Fruit fly (Drosophila melanogaster) whole organism, wandering third instar larva: ENCODE measurements around the gene Boh1.

ENCODE experiments used
- Abd-B ChIP-seq: fragments of >200 bp; optimal IDR thresholded peaks from 2 replicates; lab custom pipeline; 2017; ENCODE audit warnings: missing biosample characterization, missing genetic modification characterization
- CG32264 ChIP-seq: fragments of 200-800 bp; sonication (Bioruptor generic); optimal IDR thresholded peaks from 2 replicates; lab custom pipeline; 2016; ENCODE audit warnings: missing biosample characterization, missing genetic modification characterization
- CG9705 ChIP-seq: fragments of 200-800 bp; sonication (Bioruptor generic); optimal IDR thresholded peaks from 2 replicates; lab custom pipeline; 2018; ENCODE audit warnings: missing biosample characterization, mild to moderate bottlenecking, missing genetic modification characterization
- CrebA ChIP-seq: fragments of 200-800 bp; sonication (Bioruptor generic); optimal IDR thresholded peaks from 2 replicates; lab custom pipeline; 2016; ENCODE audit warnings: missing biosample characterization, mild to moderate bottlenecking, missing genetic modification characterization, borderline replicate concordance
- Dfd ChIP-seq: fragments of >200 bp; optimal IDR thresholded peaks from 2 replicates; lab custom pipeline; 2017; ENCODE audit warnings: missing biosample characterization, missing genetic modification characterization
- Dif ChIP-seq: fragments of 200-275, 200-300 bp; sonication (Bioruptor generic); optimal IDR thresholded peaks from 2 replicates; lab custom pipeline; 2018; ENCODE audit warnings: missing biosample characterization, missing genetic modification characterization; ENCODE audit not compliant: partially characterized antibody
- GATAd ChIP-seq: sonication (Bioruptor generic); optimal IDR thresholded peaks from 2 replicates; lab custom pipeline; 2016; ENCODE audit warnings: missing biosample characterization, missing genetic modification characterization
- HLH106 ChIP-seq: fragments of 200-800 bp; optimal IDR thresholded peaks from 3 replicates; lab custom pipeline; 2019; ENCODE audit warnings: missing biosample characterization, mild to moderate bottlenecking, missing genetic modification characterization, moderate library complexity
- Hnf4 ChIP-seq: fragments of 200-800 bp; sonication (Bioruptor generic); optimal IDR thresholded peaks from 2 replicates; lab custom pipeline; 2016; ENCODE audit warnings: missing biosample characterization, mild to moderate bottlenecking, missing genetic modification characterization
- Hr78 ChIP-seq: fragments of >200 bp; optimal IDR thresholded peaks from 2 replicates; lab custom pipeline; 2017; ENCODE audit warnings: missing biosample characterization, missing genetic modification characterization
- Hr83 ChIP-seq: fragments of 200-300 bp; sonication (Bioruptor generic); optimal IDR thresholded peaks from 2 replicates; lab custom pipeline; 2016; ENCODE audit warnings: missing biosample characterization, mild to moderate bottlenecking, missing genetic modification characterization, moderate library complexity; ENCODE audit not compliant: poor library complexity, severe bottlenecking
- Jra ChIP-seq: sonication (Bioruptor generic); optimal IDR thresholded peaks from 2 replicates; lab custom pipeline; 2016; ENCODE audit warnings: missing biosample characterization, missing genetic modification characterization
- Mio ChIP-seq: sonication (Bioruptor generic); optimal IDR thresholded peaks from 2 replicates; lab custom pipeline; 2016; ENCODE audit warnings: missing biosample characterization, missing genetic modification characterization
- Myc ChIP-seq: fragments of >200 bp; optimal IDR thresholded peaks from 2 replicates; lab custom pipeline; 2017
- N ChIP-seq: fragments of >200 bp; optimal IDR thresholded peaks from 2 replicates; lab custom pipeline; 2018; ENCODE audit warnings: missing biosample characterization, missing external identifiers, missing genetic modification characterization
- OdsH ChIP-seq: fragments of 200-800 bp; sonication (Bioruptor generic); optimal IDR thresholded peaks from 2 replicates; lab custom pipeline; 2016; ENCODE audit warnings: missing biosample characterization, mild to moderate bottlenecking, missing genetic modification characterization
- Rel ChIP-seq, 2 experiments: fragments of 200-800 bp; sonication (Bioruptor generic) in 1 of 2; optimal IDR thresholded peaks; 2 replicates in 1 of 2; 3 replicates in 1 of 2; lab custom pipeline; 2016 to 2019; ENCODE audit warnings: mild to moderate bottlenecking in 2 of 2, missing biosample characterization in 2 of 2, missing genetic modification characterization in 2 of 2, moderate library complexity in 1 of 2
- Sp1 ChIP-seq: fragments of 200-800 bp; sonication (Bioruptor generic); optimal IDR thresholded peaks from 3 replicates; lab custom pipeline; 2019; ENCODE audit warnings: missing biosample characterization, mild to moderate bottlenecking, missing genetic modification characterization, moderate library complexity
- Vsx2 ChIP-seq: fragments of 200-300, 225-300 bp; sonication (Bioruptor generic); optimal IDR thresholded peaks from 2 replicates; lab custom pipeline; 2018; ENCODE audit warnings: missing biosample characterization, missing genetic modification characterization; ENCODE audit not compliant: partially characterized antibody
- br ChIP-seq: fragments of 200-800 bp; sonication (Bioruptor generic); optimal IDR thresholded peaks from 2 replicates; lab custom pipeline; 2016; ENCODE audit warnings: missing biosample characterization, missing genetic modification characterization
- brk ChIP-seq: fragments of 200-800 bp; sonication (Bioruptor generic); optimal IDR thresholded peaks from 2 replicates; lab custom pipeline; 2016; ENCODE audit warnings: missing biosample characterization, mild to moderate bottlenecking, missing genetic modification characterization
- dl ChIP-seq, 2 experiments: fragments of 175-275, 200-275 bp in 1 of 2; fragments of 200-275 bp in 1 of 2; sonication (Bioruptor generic); optimal IDR thresholded peaks; lab custom pipeline; 2018; ENCODE audit warnings: mild to moderate bottlenecking in 2 of 2, missing biosample characterization in 2 of 2, missing genetic modification characterization in 2 of 2, moderate library complexity in 2 of 2; ENCODE audit not compliant: partially characterized antibody in 2 of 2, insufficient read depth in 1 of 2
- dmrt93B ChIP-seq: fragments of 200-800 bp; sonication (Bioruptor generic); optimal IDR thresholded peaks from 2 replicates; lab custom pipeline; 2018; ENCODE audit warnings: missing biosample characterization, mild to moderate bottlenecking, missing genetic modification characterization
- dsf ChIP-seq: sonication (Bioruptor generic); optimal IDR thresholded peaks from 2 replicates; lab custom pipeline; 2016; ENCODE audit warnings: missing biosample characterization, missing genetic modification characterization, borderline replicate concordance
- ey ChIP-seq: fragments of 200-800 bp; sonication (Bioruptor generic); optimal IDR thresholded peaks from 2 replicates; lab custom pipeline; 2016; ENCODE audit warnings: missing biosample characterization, missing genetic modification characterization
- foxo ChIP-seq, 2 experiments: fragments of 200-800 bp; sonication (Bioruptor generic); optimal IDR thresholded peaks; 2 replicates in 1 of 2; 3 replicates in 1 of 2; lab custom pipeline; 2016 to 2017; ENCODE audit warnings: missing biosample characterization in 2 of 2, missing genetic modification characterization in 2 of 2
- fru ChIP-seq: fragments of 200-800 bp; sonication (Bioruptor generic); optimal IDR thresholded peaks from 3 replicates; lab custom pipeline; 2016; ENCODE audit warnings: missing biosample characterization, mild to moderate bottlenecking, missing genetic modification characterization
- h ChIP-seq: fragments of 200-800 bp; sonication (Bioruptor generic); optimal IDR thresholded peaks from 3 replicates; lab custom pipeline; 2016; ENCODE audit warnings: missing biosample characterization, mild to moderate bottlenecking, missing genetic modification characterization
- jim ChIP-seq: fragments of 175-275, 200-325 bp; sonication (Bioruptor generic); optimal IDR thresholded peaks from 2 replicates; lab custom pipeline; 2016; ENCODE audit warnings: missing biosample characterization, mild to moderate bottlenecking, missing genetic modification characterization
- lola ChIP-seq: fragments of >200 bp; optimal IDR thresholded peaks from 2 replicates; lab custom pipeline; 2017; ENCODE audit warnings: missing biosample characterization, missing genetic modification characterization
- pan ChIP-seq: fragments of >200 bp; optimal IDR thresholded peaks from 2 replicates; lab custom pipeline; 2017
- psq ChIP-seq: fragments of 200-800 bp; sonication (Bioruptor generic); optimal IDR thresholded peaks from 3 replicates; lab custom pipeline; 2017; ENCODE audit warnings: missing biosample characterization, mild to moderate bottlenecking, missing genetic modification characterization, moderate library complexity
- rgr ChIP-seq: fragments of 200-800 bp; sonication (Bioruptor generic); optimal IDR thresholded peaks from 3 replicates; lab custom pipeline; 2016; ENCODE audit warnings: missing biosample characterization, mild to moderate bottlenecking, missing genetic modification characterization
- sage ChIP-seq: fragments of 200-800 bp; sonication (Bioruptor generic); optimal IDR thresholded peaks from 2 replicates; lab custom pipeline; 2016; ENCODE audit warnings: missing biosample characterization, mild to moderate bottlenecking, missing genetic modification characterization
- sv ChIP-seq: fragments of 200-800 bp; sonication (Bioruptor generic); optimal IDR thresholded peaks from 3 replicates; lab custom pipeline; 2016; ENCODE audit warnings: missing biosample characterization, missing genetic modification characterization
- tai ChIP-seq: sonication (Bioruptor generic); optimal IDR thresholded peaks from 2 replicates; lab custom pipeline; 2016; ENCODE audit warnings: missing biosample characterization, missing genetic modification characterization
- usp ChIP-seq: fragments of >200 bp; optimal IDR thresholded peaks from 2 replicates; lab custom pipeline; 2017; ENCODE audit warnings: missing biosample characterization, missing genetic modification characterization
- woc ChIP-seq: sonication (Bioruptor generic); optimal IDR thresholded peaks from 2 replicates; lab custom pipeline; 2016; ENCODE audit warnings: missing biosample characterization, mild to moderate bottlenecking, missing genetic modification characterization

The Boh1 gene

DNA sequence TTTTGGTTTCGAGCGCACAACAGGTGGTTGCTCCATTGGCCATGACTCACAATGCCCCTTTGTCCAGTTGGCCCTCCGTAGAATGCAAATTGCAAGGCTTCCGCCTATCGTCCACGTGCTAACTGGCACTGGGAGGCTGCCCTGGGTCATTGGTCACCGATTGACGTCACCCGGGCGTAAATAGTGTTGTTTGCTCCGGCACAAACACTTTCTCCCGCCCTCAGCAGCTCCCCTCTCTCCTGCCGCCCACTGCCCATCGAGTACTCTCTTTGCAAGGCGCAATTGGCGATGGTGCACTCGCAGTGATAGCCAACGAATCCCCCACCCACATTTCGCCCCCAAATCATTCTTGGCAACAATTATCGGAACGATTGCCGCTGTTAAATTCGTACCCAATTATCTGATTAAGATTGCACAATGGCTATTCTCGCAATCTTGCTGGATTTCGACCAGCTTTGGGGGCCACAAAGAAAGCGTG is 7.5 kb upstream of the Boh1 start:
- TF ChIP-seq Rel (GFP tag; optimal IDR thresholded peaks at IDR 0.05; lab: Kevin White, UChicago) (no peak), Rel (tag; optimal IDR thresholded peaks at IDR 0.05; lab: Kevin White, UChicago) (peak; percentile 24), h (GFP tag; lab: Kevin White, UChicago) (peak; percentile 74), pan (no peak)

DNA sequence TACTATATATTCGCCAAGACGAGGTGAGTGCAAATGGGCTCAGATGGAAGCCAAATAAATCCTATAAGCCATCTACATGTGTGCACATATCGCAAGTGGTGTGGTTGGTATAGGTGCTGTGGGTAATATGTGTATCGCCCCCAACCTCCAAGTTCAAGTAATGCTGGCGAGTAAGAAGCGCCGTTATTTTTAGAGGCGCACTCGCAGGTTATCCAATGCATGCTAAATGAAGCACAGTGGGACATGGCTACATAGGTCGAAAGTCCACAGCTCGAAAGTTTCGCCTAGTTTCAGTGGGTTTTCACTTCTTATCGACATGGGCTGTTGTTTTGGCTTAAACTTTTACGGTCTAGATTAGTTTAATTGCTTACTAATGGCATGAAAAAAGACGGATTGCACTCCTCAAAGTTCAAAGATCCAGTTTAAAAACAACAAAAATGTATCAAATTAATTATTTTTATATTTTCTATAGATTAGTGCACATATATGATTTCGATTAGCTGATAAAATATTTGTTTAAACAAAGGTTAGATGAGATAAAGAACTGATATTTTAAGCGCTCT is 6.8 kb upstream of the Boh1 start:
- TF ChIP-seq HLH106 (tag; lab: Kevin White, UChicago) = peak; percentile 10
- no peak for TF ChIP-seq jim (GFP tag; lab: Kevin White, UChicago)
- TF ChIP-seq Dif (GFP tag; lab: Kevin White, UChicago) = no peak
- peak; percentile 7 for TF ChIP-seq psq (GFP tag; lab: Kevin White, UChicago)
- peak in 1 of 2 experiments; percentile 27 for TF ChIP-seq foxo (GFP tag; optimal IDR thresholded peaks at IDR 0.05; lab: Kevin White, UChicago)
- no peak for TF ChIP-seq N (GFP tag; lab: Kevin White, UChicago)
- no peak for TF ChIP-seq Vsx2 (GFP tag; lab: Kevin White, UChicago)
- TF ChIP-seq br = no peak

DNA sequence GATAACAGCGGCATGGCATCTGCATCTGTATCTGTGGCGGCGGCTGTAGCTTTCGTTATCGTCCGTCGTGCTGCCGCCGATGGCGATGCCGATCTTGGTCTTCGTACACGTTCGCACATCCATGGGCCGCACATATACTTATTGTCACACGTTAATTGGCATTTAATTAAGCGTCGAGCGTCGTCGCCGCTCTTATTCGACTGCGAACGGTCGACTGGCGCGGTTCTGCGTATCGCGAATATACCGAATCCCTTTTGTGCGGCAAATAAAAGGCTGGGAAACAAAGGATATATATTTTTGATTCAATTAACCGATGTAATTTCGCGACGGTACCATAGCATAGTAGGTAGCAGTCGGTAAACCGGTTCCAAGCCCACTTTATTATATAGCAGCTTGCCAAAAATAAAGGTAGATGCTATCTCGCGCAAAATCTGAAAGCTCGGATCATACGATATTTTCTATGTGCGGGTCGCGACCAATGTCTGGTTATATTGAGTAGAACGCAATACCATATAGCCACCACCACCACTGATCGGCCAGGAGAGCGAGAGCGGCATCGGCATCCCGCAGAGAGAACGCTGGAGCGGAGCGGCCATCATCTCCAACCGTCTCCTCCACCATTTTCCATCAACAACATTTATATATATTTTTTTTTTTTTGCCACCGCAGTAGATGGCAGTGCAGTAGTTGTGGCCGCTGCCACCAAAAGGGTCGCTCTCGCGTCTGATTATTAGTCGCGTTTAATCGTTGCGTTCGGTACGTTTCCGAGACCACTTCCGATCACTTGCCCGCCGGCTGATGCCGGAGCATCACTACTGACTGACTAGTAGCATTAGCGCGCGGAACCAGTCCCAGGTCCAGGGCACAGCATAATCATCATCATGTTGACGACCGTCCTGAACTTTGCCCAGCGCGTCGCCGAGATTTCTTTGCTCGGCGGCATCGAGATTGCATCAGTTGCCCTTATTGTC is 6.0 kb upstream of the Boh1 start, which contains the start of gene mino:
Gene mino (plus strand): TSS at position 192 of the 971 bp plus-strand sequence.
- TF ChIP-seq brk (GFP tag; lab: Kevin White, UChicago) = no peak
- peak; percentile 2 for TF ChIP-seq CG9705
- TF ChIP-seq fru (GFP tag; lab: Kevin White, UChicago) = peak; percentile 22
- TF ChIP-seq pan = no peak
- TF ChIP-seq dmrt93B = no peak
- TF ChIP-seq br = peak; percentile 30
- no peak for TF ChIP-seq CG32264 (GFP tag; lab: Kevin White, UChicago)
- TF ChIP-seq Abd-B (GFP tag; lab: Kevin White, UChicago) = no peak
- no peak for TF ChIP-seq psq (GFP tag; lab: Kevin White, UChicago)
- TF ChIP-seq Dif (GFP tag; lab: Kevin White, UChicago) = peak; percentile 87
- no peak for TF ChIP-seq Rel (GFP tag; optimal IDR thresholded peaks at IDR 0.05; lab: Kevin White, UChicago)
- peak; percentile 63 for TF ChIP-seq Rel (tag; optimal IDR thresholded peaks at IDR 0.05; lab: Kevin White, UChicago)
- TF ChIP-seq foxo (GFP tag; optimal IDR thresholded peaks at IDR 0.05; lab: Kevin White, UChicago) = no peak
- TF ChIP-seq Jra = peak; percentile 21
- TF ChIP-seq sage (GFP tag; lab: Kevin White, UChicago) = peak; percentile 5
- TF ChIP-seq sv (GFP tag; lab: Kevin White, UChicago) = no peak
- TF ChIP-seq rgr (GFP tag; lab: Kevin White, UChicago) = peak; percentile 38
- TF ChIP-seq OdsH (GFP tag; lab: Kevin White, UChicago) = peak; percentile 42
- peak; percentile 48 for TF ChIP-seq Sp1 (GFP tag; lab: Kevin White, UChicago)
- no peak for TF ChIP-seq ey (GFP tag; lab: Kevin White, UChicago)
- no peak for TF ChIP-seq lola (GFP tag; lab: Kevin White, UChicago)
- TF ChIP-seq Hr78 (GFP tag; lab: Kevin White, UChicago) = no peak
- no peak for TF ChIP-seq usp (GFP tag; lab: Kevin White, UChicago)
- TF ChIP-seq Hnf4 = peak; percentile 6
- no peak for TF ChIP-seq tai (GFP tag; lab: Kevin White, UChicago)
- peak; percentile 40 for TF ChIP-seq GATAd (GFP tag; lab: Kevin White, UChicago)
- no peak for TF ChIP-seq Mio (GFP tag; lab: Kevin White, UChicago)
- no peak for TF ChIP-seq N (GFP tag; lab: Kevin White, UChicago)
- no peak for TF ChIP-seq CrebA (GFP tag; lab: Kevin White, UChicago)
- TF ChIP-seq dsf = no peak
- TF ChIP-seq HLH106 (tag; lab: Kevin White, UChicago) = peak; percentile 4
- TF ChIP-seq Myc (lab: Kevin White, UChicago) = no peak
- peak; percentile 79 for TF ChIP-seq h (GFP tag; lab: Kevin White, UChicago)
- peak; percentile 4 for TF ChIP-seq woc (GFP tag; lab: Kevin White, UChicago)
- TF ChIP-seq jim (GFP tag; lab: Kevin White, UChicago) = no peak
- TF ChIP-seq Hr83 (GFP tag; lab: Kevin White, UChicago) = peak; percentile 38
- TF ChIP-seq Vsx2 (GFP tag; lab: Kevin White, UChicago) = no peak
- TF ChIP-seq dl (GFP tag; optimal IDR thresholded peaks at IDR 0.05; lab: Kevin White, UChicago; ENCODE audit: insufficient read depth in 1 of 2, partially characterized antibody in 2 of 2) = peak; percentile 35 to 80
- TF ChIP-seq Dfd (GFP tag; lab: Kevin White, UChicago) = no peak
- TF ChIP-seq, all 38 proteins: peak for 17
